Fruit fly (Drosophila melanogaster) whole organism, embryonic: ENCODE measurements around the gene CG10576.
A peak's percentile ranks its signal among the peaks of the same experiment; 100 is the strongest.

Source experiments
- ATbp ChIP-seq: fragments of 200-800 bp; sonication (Bioruptor generic); optimal IDR thresholded peaks from 2 replicates; lab custom pipeline; 2017; ENCODE audit warnings: missing biosample characterization, mild to moderate bottlenecking, missing genetic modification characterization, missing genetic modification reagents
- BEAF-32 ChIP-seq: fragments of 200-800 bp; sonication (Bioruptor generic); optimal IDR thresholded peaks from 3 replicates; lab custom pipeline; 2017; ENCODE audit warnings: missing biosample characterization, missing genetic modification characterization, mild to moderate bottlenecking, moderate library complexity, missing genetic modification reagents
- CG10147 ChIP-seq: fragments of 200-800 bp; sonication (Bioruptor generic); optimal IDR thresholded peaks from 2 replicates; lab custom pipeline; 2019; ENCODE audit warnings: missing biosample characterization, mild to moderate bottlenecking, missing genetic modification characterization, moderate library complexity
- CG12071 ChIP-seq: fragments of 200-800 bp; sonication (Bioruptor generic); optimal IDR thresholded peaks from 3 replicates; lab custom pipeline; 2018; ENCODE audit warnings: missing biosample characterization, mild to moderate bottlenecking, missing genetic modification characterization
- CG12391 ChIP-seq: fragments of 200-800 bp; sonication (Bioruptor generic); optimal IDR thresholded peaks from 3 replicates; lab custom pipeline; 2018; ENCODE audit warnings: missing biosample characterization, mild to moderate bottlenecking, missing genetic modification characterization, moderate library complexity
- CG12942 ChIP-seq: fragments of 200-800 bp; sonication (Bioruptor generic); optimal IDR thresholded peaks from 3 replicates; lab custom pipeline; 2016; ENCODE audit warnings: missing biosample characterization, missing genetic modification characterization
- CG13775 ChIP-seq: fragments of 200-800 bp; sonication (Bioruptor generic); optimal IDR thresholded peaks from 3 replicates; lab custom pipeline; 2017; ENCODE audit warnings: missing biosample characterization, mild to moderate bottlenecking, missing genetic modification characterization
- CG14710 ChIP-seq: fragments of 200-800 bp; sonication (Bioruptor generic); optimal IDR thresholded peaks from 3 replicates; lab custom pipeline; 2019; ENCODE audit warnings: missing biosample characterization, mild to moderate bottlenecking, missing genetic modification characterization, moderate library complexity
- CG1529 ChIP-seq: fragments of 200-800 bp; sonication (Bioruptor generic); optimal IDR thresholded peaks from 3 replicates; lab custom pipeline; 2018; ENCODE audit warnings: missing biosample characterization, missing genetic modification characterization
- CG15479 ChIP-seq: fragments of 200-800 bp; sonication (Bioruptor generic); optimal IDR thresholded peaks from 3 replicates; lab custom pipeline; 2019; ENCODE audit warnings: missing biosample characterization, mild to moderate bottlenecking, missing genetic modification characterization, moderate library complexity
- CG17568 ChIP-seq: fragments of 200-800 bp; sonication (Bioruptor generic); optimal IDR thresholded peaks from 2 replicates; lab custom pipeline; 2018; ENCODE audit warnings: missing biosample characterization, mild to moderate bottlenecking, missing genetic modification characterization, moderate library complexity
- CG17912 ChIP-seq: fragments of 200-800 bp; sonication (Bioruptor generic); optimal IDR thresholded peaks from 2 replicates; lab custom pipeline; 2018; ENCODE audit warnings: missing biosample characterization, mild to moderate bottlenecking, missing genetic modification characterization
- CG18599 ChIP-seq: fragments of 200-800 bp; sonication (Bioruptor generic); optimal IDR thresholded peaks from 3 replicates; lab custom pipeline; 2017; ENCODE audit warnings: missing biosample characterization, missing genetic modification characterization, mild to moderate bottlenecking, moderate library complexity, missing genetic modification reagents
- CG2678 ChIP-seq: fragments of 200-800 bp; sonication (Bioruptor generic); optimal IDR thresholded peaks from 3 replicates; lab custom pipeline; 2019; ENCODE audit warnings: missing biosample characterization, mild to moderate bottlenecking, missing genetic modification characterization, moderate library complexity
- CG2875 ChIP-seq: fragments of 200-800 bp; sonication (Bioruptor generic); optimal IDR thresholded peaks from 2 replicates; lab custom pipeline; 2017; ENCODE audit warnings: missing biosample characterization, mild to moderate bottlenecking, missing genetic modification characterization, missing genetic modification reagents
- CG32772 ChIP-seq: fragments of 200-800 bp; sonication (Bioruptor generic); IDR thresholded peaks from 2 replicates; pipeline ENCODE4 v1.3.6; 2022; ENCODE audit warnings: missing biosample characterization, missing genetic modification characterization
- CG3726 ChIP-seq: fragments of 200-800 bp; sonication (Bioruptor generic); IDR thresholded peaks from 3 replicates; pipeline ENCODE4, ENCODE4 v1.3.6; 2022; ENCODE audit warnings: missing biosample characterization, missing genetic modification characterization
- CG42726 ChIP-seq: fragments of 200-800 bp; sonication (Bioruptor generic); IDR thresholded peaks from 2 replicates; pipeline ENCODE4 v1.3.6; 2022; ENCODE audit warnings: missing biosample characterization, missing genetic modification characterization; ENCODE audit not compliant: partially characterized antibody
- CG4404 ChIP-seq: fragments of 200-800 bp; sonication (Bioruptor generic); IDR thresholded peaks from 2 replicates; pipeline ENCODE4 v1.3.6; 2022; ENCODE audit warnings: missing biosample characterization, missing genetic modification characterization
- CG6689 ChIP-seq: fragments of 200-800 bp; sonication (Bioruptor generic); IDR thresholded peaks from 2 replicates; pipeline ENCODE4 v1.3.6; 2022; ENCODE audit warnings: missing biosample characterization, missing genetic modification characterization
- CG7745 ChIP-seq: fragments of 200-800 bp; sonication (Bioruptor generic); optimal IDR thresholded peaks from 2 replicates; lab custom pipeline; 2018; ENCODE audit warnings: missing biosample characterization, mild to moderate bottlenecking, missing genetic modification characterization, moderate library complexity
- CG7786 ChIP-seq: fragments of 200-800 bp; sonication (Bioruptor generic); optimal IDR thresholded peaks from 2 replicates; lab custom pipeline; 2016; ENCODE audit warnings: missing biosample characterization, missing genetic modification characterization
- CG9932 ChIP-seq: fragments of 200-800 bp; sonication (Bioruptor generic); IDR thresholded peaks from 2 replicates; pipeline ENCODE4 v1.3.6; 2022; ENCODE audit warnings: missing biosample characterization, missing genetic modification characterization
- Fer1 ChIP-seq: fragments of 200-800 bp; sonication (Bioruptor generic); optimal IDR thresholded peaks from 2 replicates; lab custom pipeline; 2017; ENCODE audit warnings: missing biosample characterization, mild to moderate bottlenecking, missing genetic modification characterization
- Gug ChIP-seq: fragments of 200-800 bp; sonication (Bioruptor generic); IDR thresholded peaks from 4 replicates; pipeline ENCODE4 v1.3.6; 2022; ENCODE audit warnings: missing biosample characterization, missing genetic modification characterization
- HLHmδ ChIP-seq: fragments of 200-800 bp; sonication (Bioruptor generic); optimal IDR thresholded peaks from 2 replicates; lab custom pipeline; 2018; ENCODE audit warnings: missing biosample characterization, mild to moderate bottlenecking, missing genetic modification characterization, moderate library complexity
- MTF-1 ChIP-seq: fragments of 200-800 bp; sonication (Bioruptor generic); optimal IDR thresholded peaks from 2 replicates; lab custom pipeline; 2018; ENCODE audit warnings: missing biosample characterization, mild to moderate bottlenecking, missing genetic modification characterization, borderline replicate concordance
- Rx ChIP-seq: fragments of 200-800 bp; sonication (Bioruptor generic); IDR thresholded peaks from 2 replicates; pipeline ENCODE4 v1.3.6; 2022; ENCODE audit warnings: missing biosample characterization, missing genetic modification characterization
- Vsx1 ChIP-seq: fragments of 200-800 bp; sonication (Bioruptor generic); optimal IDR thresholded peaks from 2 replicates; lab custom pipeline; 2017; ENCODE audit warnings: missing biosample characterization, mild to moderate bottlenecking, missing genetic modification characterization, missing genetic modification reagents
- ac ChIP-seq: fragments of 200-800 bp; sonication (Bioruptor generic); optimal IDR thresholded peaks from 3 replicates; lab custom pipeline; 2017; ENCODE audit warnings: missing biosample characterization, mild to moderate bottlenecking, missing genetic modification characterization
- ara ChIP-seq: fragments of 200-800 bp; sonication (Bioruptor generic); IDR thresholded peaks from 2 replicates; pipeline ENCODE4 v1.3.6; 2022; ENCODE audit warnings: missing biosample characterization, missing genetic modification characterization
- chif ChIP-seq, 2 experiments: fragments of 200-800 bp; sonication (Bioruptor generic); optimal IDR thresholded peaks; 3 replicates each; lab custom pipeline; 2016; ENCODE audit warnings: missing biosample characterization in 2 of 2, missing genetic modification characterization in 2 of 2
- da ChIP-seq: fragments of 200-800 bp; sonication (Bioruptor generic); optimal IDR thresholded peaks from 2 replicates; lab custom pipeline; 2016; ENCODE audit warnings: missing biosample characterization, missing genetic modification characterization
- dmrt99B ChIP-seq: fragments of 200-800 bp; sonication (Bioruptor generic); optimal IDR thresholded peaks from 2 replicates; lab custom pipeline; 2018; ENCODE audit warnings: missing biosample characterization, mild to moderate bottlenecking, missing genetic modification characterization, moderate library complexity
- dysf ChIP-seq: fragments of 200-800 bp; sonication (Bioruptor generic); IDR thresholded peaks from 3 replicates; pipeline ENCODE4 v1.3.6; 2022; ENCODE audit warnings: missing biosample characterization, missing genetic modification characterization
- ham ChIP-seq: fragments of 200-800 bp; sonication (Bioruptor generic); IDR thresholded peaks from 2 replicates; pipeline ENCODE4 v1.3.6; 2022; ENCODE audit warnings: missing biosample characterization, missing genetic modification characterization
- kni ChIP-seq: fragments of 200-800 bp; sonication (Bioruptor generic); optimal IDR thresholded peaks from 3 replicates; lab custom pipeline; 2017; ENCODE audit warnings: mild to moderate bottlenecking, missing biosample characterization, missing genetic modification reagents, missing genetic modification characterization
- nerfin-1 ChIP-seq: fragments of 200-800 bp; sonication (Bioruptor generic); optimal IDR thresholded peaks from 3 replicates; lab custom pipeline; 2019; ENCODE audit warnings: missing biosample characterization, mild to moderate bottlenecking, missing genetic modification characterization, moderate library complexity
- p53 ChIP-seq: fragments of 200-800 bp; sonication (Bioruptor generic); optimal IDR thresholded peaks from 2 replicates; lab custom pipeline; 2016; ENCODE audit warnings: missing biosample characterization, missing genetic modification characterization
- pum ChIP-seq: fragments of 200-800 bp; sonication (Bioruptor generic); optimal IDR thresholded peaks from 2 replicates; lab custom pipeline; 2016; ENCODE audit warnings: missing biosample characterization, missing genetic modification characterization
- salm ChIP-seq: fragments of 200-800 bp; sonication (Bioruptor generic); optimal IDR thresholded peaks from 2 replicates; lab custom pipeline; 2018; ENCODE audit warnings: missing biosample characterization, mild to moderate bottlenecking, missing genetic modification characterization
- scrt ChIP-seq: fragments of 200-800 bp; sonication (Bioruptor generic); optimal IDR thresholded peaks from 2 replicates; lab custom pipeline; 2018; ENCODE audit warnings: missing biosample characterization, mild to moderate bottlenecking, missing genetic modification characterization, moderate library complexity
- sens-2 ChIP-seq: fragments of 200-800 bp; sonication (Bioruptor generic); IDR thresholded peaks from 2 replicates; pipeline ENCODE4 v1.3.6; 2022; ENCODE audit warnings: missing biosample characterization, missing genetic modification characterization
- shn ChIP-seq: fragments of 200-800 bp; sonication (Bioruptor generic); optimal IDR thresholded peaks from 3 replicates; lab custom pipeline; 2016; ENCODE audit warnings: missing biosample characterization, missing genetic modification characterization
- stc ChIP-seq: fragments of 200-800 bp; sonication (Bioruptor generic); IDR thresholded peaks from 2 replicates; pipeline ENCODE4 v1.3.6; 2022; ENCODE audit warnings: missing biosample characterization, missing genetic modification characterization
- unpg ChIP-seq: fragments of 200-800 bp; sonication (Bioruptor generic); optimal IDR thresholded peaks from 3 replicates; lab custom pipeline; 2018; ENCODE audit warnings: missing biosample characterization, mild to moderate bottlenecking, missing genetic modification characterization, moderate library complexity
- vnd ChIP-seq: fragments of 200-800 bp; sonication (Bioruptor generic); IDR thresholded peaks from 3 replicates; pipeline ENCODE4 v1.3.6; 2022; ENCODE audit warnings: missing biosample characterization, missing genetic modification characterization; ENCODE audit not compliant: partially characterized antibody

CG10576 gene

dm6 chr3L:5752903-5753604, 12.4 kb downstream of the CG10576 start, which contains the start of gene Usp47 (continued):
- no peak for TF ChIP-seq CG14710 (tag; lab: Kevin White, UChicago)
- TF ChIP-seq ac, result no peak
- TF ChIP-seq shn (GFP tag; lab: Kevin White, UChicago), result no peak
- no peak for TF ChIP-seq CG17912
- TF ChIP-seq ATbp (GFP tag; lab: Kevin White, UChicago), result no peak
- peak; percentile 16 for TF ChIP-seq CG12071 (GFP tag; lab: Kevin White, UChicago)
- TF ChIP-seq CG12942, result no peak
- no peak for TF ChIP-seq HLHmδ (GFP tag; lab: Kevin White, UChicago)
- no peak for TF ChIP-seq CG7745 (tag; lab: Kevin White, UChicago)
- TF ChIP-seq pum (GFP tag; lab: Kevin White, UChicago), result no peak
- TF ChIP-seq CG2875 (GFP tag; lab: Kevin White, UChicago), result no peak
- TF ChIP-seq Gug (GFP tag; lab: Robert Waterston, UW), result no peak
- TF ChIP-seq dysf, result 0 out of 3 replicates have a peak, but pooled peaks have one; percentile 6
- TF ChIP-seq da (GFP tag; lab: Kevin White, UChicago), result no peak
- TF ChIP-seq sens-2, result no peak
- TF ChIP-seq CG12391 (tag; lab: Kevin White, UChicago), result no peak
- no peak for TF ChIP-seq CG2678
- TF ChIP-seq CG15479 (GFP tag; lab: Kevin White, UChicago), result no peak
- TF ChIP-seq CG3726 (GFP tag; lab: Robert Waterston, UW), result no peak
- no peak for TF ChIP-seq CG9932 (GFP tag; lab: Robert Waterston, UW)
- TF ChIP-seq CG17568 (GFP tag; lab: Kevin White, UChicago), result no peak
- TF ChIP-seq CG6689 (GFP tag; lab: Robert Waterston, UW), result no peak
- no peak for TF ChIP-seq BEAF-32 (GFP tag; lab: Kevin White, UChicago)
- no peak for TF ChIP-seq stc (GFP tag; lab: Robert Waterston, UW)
- no peak for TF ChIP-seq nerfin-1 (tag; lab: Kevin White, UChicago)
- TF ChIP-seq p53 (GFP tag; lab: Kevin White, UChicago), result no peak
- no peak for TF ChIP-seq ham (GFP tag; lab: Robert Waterston, UW)
- TF ChIP-seq Vsx1 (GFP tag; lab: Kevin White, UChicago), result no peak
- no peak for TF ChIP-seq kni (GFP tag; lab: Kevin White, UChicago)
- TF ChIP-seq Rx (GFP tag; lab: Robert Waterston, UW), result no peak
- TF ChIP-seq CG32772, result no peak

dm6 chr3L:5751740-5752579, 13.5 kb downstream of the CG10576 start, which contains the start of gene DnaJ-1:
Gene DnaJ-1 (minus strand): TSS chr3L:5752189.
- TF ChIP-seq CG42726 (GFP tag; lab: Robert Waterston, UW), result peak; percentile 95
- TF ChIP-seq unpg (GFP tag; lab: Kevin White, UChicago), result peak; percentile 37
- no peak for TF ChIP-seq dmrt99B (tag; lab: Kevin White, UChicago)
- TF ChIP-seq CG13775 (GFP tag; lab: Kevin White, UChicago), result no peak
- peak; percentile 68 for TF ChIP-seq scrt (GFP tag; lab: Kevin White, UChicago)
- peak; percentile 72 for TF ChIP-seq Fer1
- TF ChIP-seq CG7786 (GFP tag; lab: Kevin White, UChicago), result no peak
- TF ChIP-seq vnd (GFP tag; lab: Robert Waterston, UW), result peak; percentile 99
- TF ChIP-seq CG10147 (GFP tag; lab: Kevin White, UChicago), result peak; percentile 34
- peak; percentile 19 for TF ChIP-seq salm
- TF ChIP-seq CG4404 (GFP tag; lab: Robert Waterston, UW), result no peak
- no peak for TF ChIP-seq ara (GFP tag; lab: Robert Waterston, UW)
- TF ChIP-seq CG1529 (GFP tag; lab: Kevin White, UChicago), result peak; percentile 54
- TF ChIP-seq CG18599 (GFP tag; lab: Kevin White, UChicago), result peak; percentile 70
- peak; percentile 51; the same call in 1 of the 2 replicates for TF ChIP-seq CG9932 (GFP tag; lab: Robert Waterston, UW)
- peak in 1 of 2 experiments; percentile 6 for TF ChIP-seq chif (GFP tag; optimal IDR thresholded peaks at IDR 0.05; lab: Kevin White, UChicago)
- peak; percentile 42 for TF ChIP-seq MTF-1
